1 worm cellular context compared by ENCODE assay signal in genomic region chrIII:599279-599678, ce11.
TF ChIP-seq lines count a peak whose summit lies in the region.

No protein-coding gene starts in this region.

TF ChIP-seq in whole organism, L4 larva, 104 proteins besides CTCF, POLR2A, EP300 and RAD21 (continued from another document):
- TF ChIP-seq pha-4 (GFP tag; IDR thresholded peaks at IDR 0.05; lab: Robert Waterston, UW) (0 out of 2 replicates have a peak, but pooled peaks have one; percentile 35), pha-4 (tag; optimal IDR thresholded peaks at IDR 0.05; lab: Kevin White, UChicago) (no peak), R02D3.7 (tag; optimal IDR thresholded peaks at IDR 0.05; lab: Kevin White, UChicago) (no peak), saeg-2 (GFP tag; IDR thresholded peaks at IDR 0.05; lab: Robert Waterston, UW) (no peak), arid-1 (GFP tag; conservative IDR thresholded peaks at IDR 0.05; lab: Robert Waterston, UW) (no peak), madf-5 (GFP tag; IDR thresholded peaks at IDR 0.05; lab: Robert Waterston, UW) (no peak), dve-1 (tag; optimal IDR thresholded peaks at IDR 0.05; lab: Kevin White, UChicago; ENCODE audit: insufficient read depth) (peak; percentile 70), vab-7 (GFP tag; IDR thresholded peaks at IDR 0.05; lab: Robert Waterston, UW) (no peak), lin-38 (GFP tag; IDR thresholded peaks at IDR 0.05; lab: Robert Waterston, UW) (no peak), ztf-11 (tag; optimal IDR thresholded peaks at IDR 0.05; lab: Kevin White, UChicago) (no peak), nhr-25 (tag; optimal IDR thresholded peaks at IDR 0.05; lab: Kevin White, UChicago; ENCODE audit: borderline replicate concordance, insufficient read depth) (no peak), F44E2.7 (GFP tag; IDR thresholded peaks at IDR 0.05; lab: Robert Waterston, UW) (no peak)
TF ChIP-seq in whole organism, L4 larva: peak in this region for 10.
